ENCODE assay signal across 1 fruit fly cellular context in the genomic region with DNA sequence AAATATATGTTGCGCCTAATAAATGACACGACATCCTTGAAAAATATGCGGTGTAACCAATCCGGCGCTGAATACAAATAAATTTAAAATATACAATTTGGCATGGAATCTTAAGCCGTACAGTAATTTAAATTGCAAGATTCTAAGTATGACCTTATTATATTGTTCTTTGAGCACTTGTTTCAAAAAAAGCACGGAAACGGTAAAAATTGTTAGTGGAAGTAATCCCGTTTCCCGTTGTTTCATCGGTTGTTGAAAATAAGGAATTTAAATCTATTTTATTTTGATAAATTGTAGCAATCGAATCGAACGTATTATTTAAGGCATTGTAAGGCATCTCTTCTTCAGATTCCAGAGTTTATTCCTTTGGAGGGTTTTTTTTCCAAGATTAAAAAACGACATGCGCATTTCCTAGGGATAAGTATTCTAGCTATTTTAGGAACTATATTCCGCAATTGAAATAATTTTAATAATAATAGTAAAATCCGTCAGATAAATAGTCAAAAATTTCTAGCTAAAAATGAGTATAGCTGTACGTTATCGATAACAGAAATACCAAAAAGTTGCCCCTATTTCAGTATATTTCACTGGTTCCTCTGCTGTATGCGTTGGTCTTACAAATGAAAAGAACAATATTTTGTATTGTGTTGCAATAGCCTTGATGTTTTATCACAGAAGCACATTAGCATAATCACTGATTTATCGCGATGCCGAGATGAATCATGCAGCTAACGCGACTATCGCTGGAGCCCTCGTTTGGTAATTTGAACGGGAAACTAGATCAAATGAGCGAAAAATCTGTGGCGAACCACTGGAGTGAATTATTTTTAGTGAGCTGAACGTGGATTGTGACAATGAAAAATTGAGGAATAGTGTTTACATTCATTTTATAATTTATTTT.
TF ChIP-seq lines count a peak whose summit lies in the region.

Gene GATAd (plus strand): TSS at position 644 of the 901 bp plus-strand sequence.

TF ChIP-seq in whole organism, embryonic, 481 proteins besides CTCF, POLR2A, EP300 and RAD21 (continued from another document):
- no peak for TF ChIP-seq CG8359 (GFP tag; optimal IDR thresholded peaks at IDR 0.05; lab: Kevin White, UChicago; ENCODE audit: borderline replicate concordance)
- TF ChIP-seq CG1603 (tag; optimal IDR thresholded peaks at IDR 0.05; lab: Kevin White, UChicago), result peak; percentile 94
- TF ChIP-seq gem (tag; optimal IDR thresholded peaks at IDR 0.05; lab: Kevin White, UChicago), result peak; percentile 26
- TF ChIP-seq CG2889 (GFP tag; IDR thresholded peaks at IDR 0.05; lab: Robert Waterston, UW), result no peak
- peak; percentile 0 for TF ChIP-seq CG15269 (tag; optimal IDR thresholded peaks at IDR 0.05; lab: Kevin White, UChicago)
- peak; percentile 37 for TF ChIP-seq Scr (GFP tag; IDR thresholded peaks at IDR 0.05; lab: Robert Waterston, UW; ENCODE audit: partially characterized antibody)
- peak; percentile 6; the same call in 1 of the 2 replicates for TF ChIP-seq CG6689 (GFP tag; IDR thresholded peaks at IDR 0.05; lab: Robert Waterston, UW)
- TF ChIP-seq pnt (GFP tag; optimal IDR thresholded peaks at IDR 0.05; lab: Kevin White, UChicago), result no peak
- TF ChIP-seq NFAT (GFP tag; IDR thresholded peaks at IDR 0.05; lab: Robert Waterston, UW), result no peak
- no peak for TF ChIP-seq Chrac-16 (GFP tag; optimal IDR thresholded peaks at IDR 0.05; lab: Kevin White, UChicago)
- no peak for TF ChIP-seq CG9437 (GFP tag; optimal IDR thresholded peaks at IDR 0.05; lab: Kevin White, UChicago)
- no peak for TF ChIP-seq Fer1 (GFP tag; optimal IDR thresholded peaks at IDR 0.05; lab: Kevin White, UChicago)
- no peak for TF ChIP-seq dmrt99B (tag; optimal IDR thresholded peaks at IDR 0.05; lab: Kevin White, UChicago)
- TF ChIP-seq psq (GFP tag; optimal IDR thresholded peaks at IDR 0.05; lab: Kevin White, UChicago), result no peak
- no peak for TF ChIP-seq CG15073 (GFP tag; optimal IDR thresholded peaks at IDR 0.05; lab: Kevin White, UChicago)
- peak; percentile 29 for TF ChIP-seq CG12391 (tag; optimal IDR thresholded peaks at IDR 0.05; lab: Kevin White, UChicago)
- peak; percentile 60 for TF ChIP-seq Med (GFP tag; lab: Kevin White, UChicago)
- no peak for TF ChIP-seq Mes4 (GFP tag; optimal IDR thresholded peaks at IDR 0.05; lab: Kevin White, UChicago)
- peak; percentile 12 for TF ChIP-seq Hr3 (GFP tag; optimal IDR thresholded peaks at IDR 0.05; lab: Kevin White, UChicago)
- TF ChIP-seq nmo (GFP tag; optimal IDR thresholded peaks at IDR 0.05; lab: Kevin White, UChicago), result peak; percentile 25
- no peak for TF ChIP-seq fd64A (GFP tag; optimal IDR thresholded peaks at IDR 0.05; lab: Kevin White, UChicago)
- TF ChIP-seq CG8281 (tag; optimal IDR thresholded peaks at IDR 0.05; lab: Kevin White, UChicago), result peak; percentile 79
- TF ChIP-seq CG12659 (GFP tag; optimal IDR thresholded peaks at IDR 0.05; lab: Kevin White, UChicago), result peak; percentile 65
- TF ChIP-seq CG11695 (GFP tag; IDR thresholded peaks at IDR 0.05; lab: Robert Waterston, UW), result no peak
- no peak for TF ChIP-seq sna (GFP tag; IDR thresholded peaks at IDR 0.05; lab: Robert Waterston, UW; ENCODE audit: partially characterized antibody)
- TF ChIP-seq Ssrp (tag; optimal IDR thresholded peaks at IDR 0.05; lab: Kevin White, UChicago), result no peak
- TF ChIP-seq lov (optimal IDR thresholded peaks at IDR 0.05; lab: Kevin White, UChicago), result no peak
- TF ChIP-seq lov (GFP tag; IDR thresholded peaks at IDR 0.05; lab: Robert Waterston, UW), result no peak
- TF ChIP-seq CG6175 (GFP tag; IDR thresholded peaks at IDR 0.05; lab: Robert Waterston, UW), result no peak
- no peak for TF ChIP-seq crp (GFP tag; optimal IDR thresholded peaks at IDR 0.05; lab: Kevin White, UChicago)
- TF ChIP-seq fd96Cb (tag; optimal IDR thresholded peaks at IDR 0.05; lab: Kevin White, UChicago), result no peak
- no peak for TF ChIP-seq Camta (GFP tag; optimal IDR thresholded peaks at IDR 0.05; lab: Kevin White, UChicago)
- no peak for TF ChIP-seq zfh1 (GFP tag; IDR thresholded peaks at IDR 0.05; lab: Robert Waterston, UW)
- peak; percentile 61 for TF ChIP-seq ftz-f1 (GFP tag; optimal IDR thresholded peaks at IDR 0.05; lab: Kevin White, UChicago)
- TF ChIP-seq Deaf1 (tag; optimal IDR thresholded peaks at IDR 0.05; lab: Kevin White, UChicago), result no peak
- no peak for TF ChIP-seq hkb (optimal IDR thresholded peaks at IDR 0.05; lab: Kevin White, UChicago)
- no peak for TF ChIP-seq hkb (GFP tag; IDR thresholded peaks at IDR 0.05; lab: Robert Waterston, UW)
- TF ChIP-seq amos (GFP tag; IDR thresholded peaks at IDR 0.05; lab: Robert Waterston, UW; ENCODE audit: partially characterized antibody), result no peak; the same call in 1 of the 2 replicates
- no peak for TF ChIP-seq nerfin-2 (GFP tag; IDR thresholded peaks at IDR 0.05; lab: Robert Waterston, UW; ENCODE audit: partially characterized antibody)
- 0 out of 3 replicates have a peak, but pooled peaks have one; percentile 13 for TF ChIP-seq CG7963 (GFP tag; IDR thresholded peaks at IDR 0.05; lab: Robert Waterston, UW; ENCODE audit: partially characterized antibody)
- no peak for TF ChIP-seq dan (GFP tag; IDR thresholded peaks at IDR 0.05; lab: Robert Waterston, UW)
- no peak for TF ChIP-seq nerfin-1 (tag; optimal IDR thresholded peaks at IDR 0.05; lab: Kevin White, UChicago)
- TF ChIP-seq kay (GFP tag; optimal IDR thresholded peaks at IDR 0.05; lab: Kevin White, UChicago), result peak; percentile 87
- no peak for TF ChIP-seq CG7372 (GFP tag; IDR thresholded peaks at IDR 0.05; lab: Robert Waterston, UW)
- TF ChIP-seq MESR4 (GFP tag; optimal IDR thresholded peaks at IDR 0.05; lab: Kevin White, UChicago), result peak; percentile 86
- TF ChIP-seq pzg (GFP tag; optimal IDR thresholded peaks at IDR 0.05; lab: Kevin White, UChicago), result peak; percentile 62
- no peak for TF ChIP-seq ind (GFP tag; optimal IDR thresholded peaks at IDR 0.05; lab: Kevin White, UChicago)
- TF ChIP-seq NC2α (GFP tag; optimal IDR thresholded peaks at IDR 0.05; lab: Kevin White, UChicago), result no peak
- TF ChIP-seq maf-S (GFP tag; optimal IDR thresholded peaks at IDR 0.05; lab: Kevin White, UChicago), result no peak
- peak; percentile 64 for TF ChIP-seq CG15479 (GFP tag; optimal IDR thresholded peaks at IDR 0.05; lab: Kevin White, UChicago)
- TF ChIP-seq dpn (GFP tag; optimal IDR thresholded peaks at IDR 0.05; lab: Kevin White, UChicago), result peak in 1 of 2 experiments; percentile 23
- TF ChIP-seq Elba2 (GFP tag; optimal IDR thresholded peaks at IDR 0.05; lab: Kevin White, UChicago), result no peak
- TF ChIP-seq luna (GFP tag; optimal IDR thresholded peaks at IDR 0.05; lab: Kevin White, UChicago), result no peak
- TF ChIP-seq CG2712 (tag; optimal IDR thresholded peaks at IDR 0.05; lab: Kevin White, UChicago), result peak; percentile 46
- TF ChIP-seq Sin3A (optimal IDR thresholded peaks at IDR 0.05; lab: Kevin White, UChicago), result peak; percentile 3
- peak; percentile 2 for TF ChIP-seq D19A (tag; optimal IDR thresholded peaks at IDR 0.05; lab: Kevin White, UChicago)
- peak; percentile 14 for TF ChIP-seq mam (GFP tag; optimal IDR thresholded peaks at IDR 0.05; lab: Kevin White, UChicago)
TF ChIP-seq in whole organism, embryonic: peak in this region for 85.
